Fruit fly (Drosophila melanogaster): ENCODE measurements around the gene CG43139.

DNA sequence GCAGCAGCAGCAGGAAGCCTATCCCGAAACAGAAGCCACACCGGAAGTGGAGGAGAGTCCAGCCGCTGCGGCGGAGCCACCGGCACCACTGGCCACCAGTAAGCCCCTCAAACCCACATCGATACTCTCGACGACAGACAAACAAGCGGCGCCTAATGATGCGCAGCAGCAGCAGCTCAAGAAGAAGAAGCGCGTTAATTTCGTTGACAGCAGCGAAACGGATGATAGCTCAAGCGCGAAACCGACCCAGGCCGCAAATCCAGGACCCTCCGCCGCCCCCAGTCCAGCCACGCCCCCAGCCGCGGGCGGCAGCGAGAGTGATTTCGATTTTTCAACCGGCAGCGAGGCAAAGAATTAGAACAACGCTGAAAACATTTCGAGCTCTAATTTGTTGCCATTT, 31.4 kb upstream of the CG43139 start:
- TF ChIP-seq dsf (GFP tag; optimal IDR thresholded peaks at IDR 0.05; ENCODE audit: borderline replicate concordance), result no peak
- no peak for TF ChIP-seq Myc (optimal IDR thresholded peaks at IDR 0.05)
- TF ChIP-seq tai (GFP tag; optimal IDR thresholded peaks at IDR 0.05), result no peak
- no peak for TF ChIP-seq h (GFP tag; optimal IDR thresholded peaks at IDR 0.05)
- no peak for TF ChIP-seq dl (GFP tag; optimal IDR thresholded peaks at IDR 0.05; ENCODE audit: insufficient read depth in 1 of 2, partially characterized antibody in 2 of 2)
